Fruit fly (Drosophila melanogaster) whole organism, adult: Measurements from ENCODE around the gene TwdlG.

Experiments
- CG11617 ChIP-seq: fragments of 200-800 bp; sonication (Bioruptor generic); optimal IDR thresholded peaks from 2 replicates; lab custom pipeline; 2017; ENCODE audit warnings: mild to moderate bottlenecking, missing biosample characterization, missing genetic modification reagents, missing genetic modification characterization
- CG7045 ChIP-seq: fragments of 200-800 bp; sonication (Bioruptor generic); optimal IDR thresholded peaks from 2 replicates; lab custom pipeline; 2017; ENCODE audit warnings: missing biosample characterization, mild to moderate bottlenecking, missing genetic modification characterization
- Clk ChIP-seq: fragments of 200-800 bp; sonication (Bioruptor generic); optimal IDR thresholded peaks from 2 replicates; lab custom pipeline; 2017; ENCODE audit warnings: missing biosample characterization, missing genetic modification characterization
- bab1 ChIP-seq: fragments of 200-800 bp; sonication (Bioruptor generic); optimal IDR thresholded peaks from 3 replicates; lab custom pipeline; 2019; ENCODE audit warnings: missing biosample characterization, mild to moderate bottlenecking, missing genetic modification characterization, moderate library complexity
- cnc ChIP-seq, 2 experiments: fragments of >200 bp; optimal IDR thresholded peaks; 2 replicates each; lab custom pipeline; 2017
- kay ChIP-seq: fragments of 200-800 bp; sonication (Bioruptor generic); peaks from one replicate; lab custom pipeline; 2016; ENCODE audit warnings: missing biosample characterization, missing genetic modification characterization, borderline replicate concordance
- ovo ChIP-seq: fragments of 200-800 bp; sonication (Bioruptor generic); optimal IDR thresholded peaks from 2 replicates; lab custom pipeline; 2016; ENCODE audit warnings: missing biosample characterization, missing genetic modification characterization

DNA sequence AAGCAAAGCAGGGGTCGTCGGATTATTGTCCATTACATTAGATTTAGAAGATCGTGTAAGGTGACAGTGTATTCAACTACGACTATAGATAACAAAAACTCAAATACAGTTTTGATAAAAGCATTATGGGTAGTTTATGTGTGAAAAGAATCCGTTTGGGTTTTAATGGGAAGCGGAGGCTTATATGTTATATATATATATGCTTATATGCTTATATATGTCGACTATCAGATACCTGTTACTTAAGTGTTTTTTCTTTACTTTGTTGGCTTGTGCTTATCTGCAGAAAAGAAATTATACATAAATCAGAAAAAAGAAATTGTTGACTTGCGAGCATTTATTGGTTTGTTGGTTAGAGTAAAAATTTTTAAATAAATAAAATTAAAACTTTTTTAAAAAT, 1.8 kb upstream of the TwdlG start, which contains the start of gene CG14644:
- TF ChIP-seq CG11617 (no peak), CG7045 (no peak), Clk (GFP tag; lab: Kevin White, UChicago) (no peak), kay (GFP tag; lab: Kevin White, UChicago) (no peak), cnc (optimal IDR thresholded peaks at IDR 0.05; lab: Kevin White, UChicago) (no peak), bab1 (GFP tag; lab: Kevin White, UChicago) (no peak), ovo (no peak)
